Worm (Caenorhabditis elegans) whole organism, L3 larva: ENCODE results near the gene dct-17.

Experiments
- elt-2 ChIP-seq: sonication (generic microtip); optimal IDR thresholded peaks from 2 replicates; lab custom pipeline; 2016; ENCODE audit warnings: missing genetic modification reagents, mild to moderate bottlenecking, missing genetic modification characterization, missing compliant biosample characterization
- fos-1 ChIP-seq: fragments of 150-350 bp; optimal IDR thresholded peaks from 2 replicates; lab custom pipeline; 2014; ENCODE audit warnings: missing biosample characterization, missing genetic modification characterization
- snpc-4 ChIP-seq: fragments of 150-350 bp; optimal IDR thresholded peaks from 2 replicates; lab custom pipeline; 2014; ENCODE audit warnings: missing biosample characterization, missing genetic modification characterization

- TF ChIP-seq fos-1 (tag; lab: Kevin White, UChicago) (no peak), elt-2 (tag; lab: Kevin White, UChicago) (no peak), snpc-4 (tag; lab: Kevin White, UChicago) (no peak)
These were observed 40.3 kb downstream of the dct-17 start for ce11 chrV:13690276-13690675.
